Fruit fly (Drosophila melanogaster) whole organism, larva: Measurements from ENCODE around the gene lqfR.

Experiments
- noc ChIP-seq: fragments of 200-800 bp; sonication (Bioruptor generic); optimal IDR thresholded peaks from 3 replicates; lab custom pipeline; 2019; ENCODE audit warnings: missing biosample characterization, mild to moderate bottlenecking, missing genetic modification characterization, moderate library complexity

The lqfR gene

DNA sequence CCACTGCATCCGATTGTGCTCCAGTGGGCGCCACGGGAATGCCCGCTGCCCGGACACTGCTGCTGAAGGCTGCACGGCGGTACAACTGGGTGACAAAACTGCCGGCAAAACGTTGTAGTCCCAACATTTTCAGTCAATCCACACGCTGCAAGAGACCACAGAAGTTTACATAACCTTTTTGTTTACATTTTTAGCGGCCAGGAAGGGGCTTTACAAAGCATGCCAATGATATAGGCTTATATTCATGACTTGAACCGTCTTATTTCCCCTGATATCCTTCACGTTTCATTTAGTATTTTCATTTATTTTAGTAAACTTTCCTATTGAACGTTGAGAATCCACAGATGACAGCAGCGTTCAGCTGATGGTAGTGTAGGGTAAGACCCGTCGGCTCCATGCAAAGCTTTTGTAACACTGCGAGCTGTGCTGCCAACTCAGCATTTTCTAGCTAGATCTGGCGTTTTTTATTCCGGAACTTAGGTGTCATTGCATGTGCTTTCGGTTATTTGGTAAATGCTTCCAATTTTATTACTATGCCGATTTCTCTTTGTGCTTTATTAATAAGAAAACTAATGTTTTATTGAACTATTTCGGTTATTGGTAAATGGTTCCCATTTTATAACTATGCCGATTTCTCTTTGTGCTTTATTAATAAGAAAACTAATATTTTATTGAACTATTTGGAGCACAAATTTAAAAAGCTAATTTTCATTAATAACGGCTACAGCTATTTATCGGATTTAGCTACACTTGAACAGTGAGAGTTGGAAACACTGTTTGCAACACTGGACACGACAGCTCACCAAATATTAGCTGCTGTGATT is at the start of gene lqfR, which contains the start of gene CG13850:
Gene lqfR (plus strand): TSS at position 765 of the 824 bp plus-strand sequence.
Gene CG13850 (minus strand): TSS at position 379 of the 824 bp plus-strand sequence.
- TF ChIP-seq noc (tag; lab: Kevin White, UChicago), result peak; percentile 66

DNA sequence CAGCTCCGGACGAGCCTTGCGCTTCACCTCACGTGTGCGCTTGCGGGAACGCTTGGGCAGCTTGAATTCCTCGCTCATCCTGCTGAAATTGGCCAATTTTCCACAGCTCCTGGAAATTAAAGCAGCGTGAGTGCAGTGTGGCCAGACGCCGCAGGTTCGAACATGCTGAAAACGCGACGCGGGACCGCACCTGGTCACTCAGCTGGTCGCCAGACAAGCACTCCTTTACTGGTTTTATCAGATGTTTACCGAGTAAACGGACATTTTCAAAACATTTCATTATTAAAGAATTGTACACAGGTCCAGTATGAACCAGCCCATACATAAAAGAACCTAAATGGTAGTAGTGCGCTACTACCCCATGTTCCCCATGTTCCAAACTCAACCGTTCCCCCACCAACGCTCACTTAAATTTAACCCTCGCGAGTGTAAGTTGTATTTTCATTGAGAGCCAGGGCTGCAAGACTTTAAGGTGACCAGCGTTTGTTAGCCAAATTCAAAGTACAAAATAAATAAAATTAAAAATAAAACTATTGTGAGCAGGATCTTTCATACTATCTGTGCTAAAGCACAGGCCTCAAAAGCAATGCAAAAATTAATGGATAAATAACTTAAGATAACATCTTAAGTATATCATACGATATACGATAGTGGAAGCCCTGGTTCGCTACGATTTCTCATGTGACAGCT is 48.7 kb upstream of the lqfR start, which contains the start of the genes JMJD6, CG7071 and Muted:
Gene JMJD6 (minus strand): TSS at position 154 of the 690 bp plus-strand sequence.
Gene CG7071 (plus strand): TSS at position 403 of the 690 bp plus-strand sequence.
Gene Muted (plus strand): TSS at position 403 of the 690 bp plus-strand sequence.
- peak; percentile 93 for TF ChIP-seq noc (tag; lab: Kevin White, UChicago)

DNA sequence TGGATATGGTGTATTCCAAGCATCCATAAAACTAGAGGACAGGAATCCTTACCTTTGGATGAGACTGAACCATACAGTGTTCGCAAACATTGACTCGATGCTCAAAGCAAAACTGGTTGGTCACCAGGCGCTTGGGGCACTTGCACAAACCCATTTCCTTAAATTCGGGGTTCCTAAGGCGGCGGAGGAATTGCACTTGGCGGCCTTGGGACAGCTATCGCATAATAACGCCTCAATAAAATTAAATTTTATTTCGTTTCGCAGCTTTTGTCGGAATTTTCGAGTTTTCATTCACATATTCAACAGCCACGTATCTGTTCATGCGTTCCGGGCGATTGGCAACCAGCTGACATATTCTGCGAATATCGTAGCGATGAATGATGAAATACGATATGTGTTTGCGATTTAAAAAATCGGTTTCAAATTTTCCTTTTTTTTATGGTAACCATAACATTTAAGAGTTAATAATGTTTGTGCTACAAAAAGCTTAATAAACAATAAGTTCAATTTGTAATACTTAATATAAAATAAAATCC is 45.4 kb upstream of the lqfR start, which contains the start of gene CG5382:
Gene CG5382 (minus strand): TSS at position 324 of the 536 bp plus-strand sequence.
- no peak for TF ChIP-seq noc (tag; lab: Kevin White, UChicago)

DNA sequence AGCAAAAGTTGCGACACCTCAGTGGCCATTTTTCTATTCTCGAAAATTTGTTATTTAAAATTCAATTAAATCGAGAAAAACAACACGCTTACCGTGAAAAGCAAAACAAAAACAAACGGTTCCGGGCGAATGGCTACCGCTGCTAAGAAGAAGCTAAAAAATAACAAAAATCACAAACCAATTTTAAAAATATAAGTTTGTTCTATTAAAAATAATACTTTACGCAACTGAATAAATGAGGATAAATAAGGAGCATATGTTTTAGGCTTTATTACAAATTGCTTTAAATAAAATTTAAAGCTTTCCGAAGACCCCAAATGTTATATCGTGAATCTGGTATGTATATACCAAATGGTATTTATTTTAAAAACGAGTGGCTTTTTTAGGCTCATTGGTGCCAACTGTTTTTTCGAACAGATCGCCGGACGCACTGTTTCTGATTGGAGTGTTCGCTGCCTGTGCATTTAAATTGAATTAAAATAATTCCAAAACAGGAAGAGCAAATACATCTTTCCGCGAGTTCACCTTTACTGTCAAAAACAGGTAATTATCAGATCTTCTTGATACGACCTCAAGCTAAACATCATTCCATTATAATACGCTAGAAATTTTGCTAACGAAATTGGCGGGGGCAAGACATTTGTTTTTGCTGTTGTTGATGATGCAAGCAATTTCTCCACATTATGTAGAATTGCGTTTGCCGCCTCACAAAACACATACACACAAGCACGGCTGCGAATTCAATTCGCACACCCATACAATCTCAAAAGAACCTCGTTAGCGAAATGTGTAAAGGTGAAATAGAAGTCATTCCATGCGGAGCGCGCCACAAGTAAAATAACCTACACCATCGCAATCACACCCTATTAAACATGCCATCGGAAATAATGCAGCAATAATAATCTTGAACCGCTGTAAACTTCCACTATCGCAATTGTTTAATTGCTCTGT is 43.7 kb upstream of the lqfR start, which contains the start of the genes Polr3F and PyK:
Gene Polr3F (minus strand): TSS at position 248 of the 951 bp plus-strand sequence.
Gene PyK (plus strand): TSS at position 411 of the 951 bp plus-strand sequence.
- no peak for TF ChIP-seq noc (tag; lab: Kevin White, UChicago)

DNA sequence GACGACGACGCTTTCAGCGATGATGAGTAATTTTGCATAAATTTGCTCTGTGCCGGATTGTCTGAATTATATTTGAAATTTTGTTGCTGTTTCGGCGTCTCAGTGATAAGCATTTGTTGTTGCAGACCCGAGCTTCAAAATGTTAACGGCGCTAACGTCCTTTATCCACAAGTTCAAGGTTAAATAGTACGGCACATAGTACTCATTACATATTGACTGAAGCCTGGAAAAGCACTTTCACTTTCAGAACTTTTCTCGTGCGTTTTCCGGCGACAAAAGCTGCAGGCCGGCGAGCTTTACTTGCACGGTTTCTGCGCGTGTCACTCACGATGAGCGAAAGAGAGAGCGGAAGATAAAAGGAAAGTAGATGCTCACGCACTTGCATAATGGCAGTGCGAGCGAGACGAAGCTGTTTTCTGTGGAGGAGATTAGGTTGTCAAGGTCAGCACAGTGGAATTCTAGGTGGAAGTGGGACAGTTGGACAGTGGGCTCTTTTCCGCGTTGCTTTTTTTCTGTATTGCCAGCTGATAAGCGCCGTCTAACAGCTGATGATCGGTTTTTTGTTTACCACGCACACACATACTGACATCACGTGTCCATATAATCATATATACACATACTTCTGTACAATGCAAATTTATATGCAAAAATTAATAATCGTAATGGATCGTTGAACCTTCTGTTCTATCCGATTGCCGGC is 42.9 kb upstream of the lqfR start:
- peak; percentile 19 for TF ChIP-seq noc (tag; lab: Kevin White, UChicago)

DNA sequence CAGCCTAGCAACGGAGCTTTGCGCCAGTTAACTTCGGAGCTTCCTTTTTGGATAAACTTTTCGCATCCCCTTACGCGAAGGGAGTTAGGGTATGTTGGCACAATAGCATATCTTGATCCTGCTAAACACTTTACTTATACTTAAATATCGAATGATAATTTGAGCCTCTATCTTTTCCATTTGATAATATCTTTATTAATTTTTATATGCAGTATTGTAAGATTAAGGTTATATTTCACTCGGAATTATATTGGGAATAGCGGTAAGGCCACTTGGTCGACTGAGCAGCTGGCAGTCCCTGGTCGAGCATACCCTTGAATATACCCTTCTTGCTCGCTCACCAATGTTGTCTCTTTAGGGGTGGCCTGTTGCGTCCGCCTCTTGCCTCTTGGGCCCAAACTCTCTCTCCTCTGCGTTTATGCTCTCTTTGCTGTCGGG is 42.3 kb upstream of the lqfR start:
- no peak for TF ChIP-seq noc (tag; lab: Kevin White, UChicago)

DNA sequence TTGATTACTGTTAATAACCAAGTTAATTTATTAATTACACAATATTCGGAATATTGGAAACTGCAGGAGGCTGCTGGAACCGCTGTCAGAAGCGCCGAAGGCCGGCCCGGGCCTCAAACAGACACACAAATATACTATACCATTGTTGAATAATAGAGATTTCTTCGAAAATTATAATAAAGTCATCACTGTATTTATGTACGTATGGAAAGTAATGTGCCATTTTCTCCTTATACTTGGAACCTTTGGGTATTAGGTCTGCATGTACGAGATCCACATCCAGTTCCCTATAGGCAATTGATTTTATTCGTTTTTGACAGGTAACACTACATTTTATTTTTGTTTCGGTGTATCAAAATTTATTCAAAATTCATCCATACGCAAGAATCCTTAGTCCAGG is 38.6 kb upstream of the lqfR start, which contains the start of gene CG7069:
Gene CG7069 (plus strand): TSS at position 301 of the 400 bp plus-strand sequence.
- no peak for TF ChIP-seq noc (tag; lab: Kevin White, UChicago)

DNA sequence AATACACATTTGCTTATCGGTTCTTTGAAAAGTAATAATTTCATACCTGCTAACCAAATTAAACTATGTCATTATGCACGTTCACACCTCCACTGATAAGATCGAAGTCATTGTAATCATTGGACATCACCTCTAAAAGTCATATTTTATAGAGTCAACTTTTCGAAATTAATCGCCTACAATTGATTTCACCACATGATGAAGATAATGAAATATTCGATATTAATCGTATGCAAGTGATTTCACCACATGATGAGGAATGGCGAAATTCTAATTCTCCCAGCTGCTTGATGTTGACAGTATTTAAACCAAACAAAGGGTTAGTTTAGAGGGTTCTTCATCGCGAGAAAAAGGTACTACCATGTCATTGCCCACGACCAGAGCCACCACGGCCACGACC is 35.4 kb upstream of the lqfR start, which contains the start of gene CG18596:
Gene CG18596 (plus strand): TSS at position 250 of the 400 bp plus-strand sequence.
- TF ChIP-seq noc (tag; lab: Kevin White, UChicago), result no peak

DNA sequence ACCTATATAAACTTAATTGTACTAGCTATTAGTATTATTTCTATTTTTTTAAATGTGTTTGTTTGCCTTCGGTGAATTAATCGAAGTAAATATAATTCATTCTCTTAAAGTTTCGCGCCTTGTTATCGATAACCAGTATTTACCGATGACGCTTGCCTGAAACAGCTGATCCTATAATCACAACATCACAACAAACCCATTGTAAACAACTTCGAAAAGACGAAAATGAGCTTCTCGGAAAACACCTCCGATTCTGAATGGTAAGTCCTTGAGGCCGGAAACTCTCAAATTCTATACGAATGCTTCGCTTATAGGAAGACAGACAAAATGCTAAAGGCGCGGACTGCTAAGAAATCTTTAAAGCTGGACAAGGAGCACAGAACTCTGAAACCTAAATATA is 31.2 kb upstream of the lqfR start, which contains the start of gene CG34149:
Gene CG34149 (plus strand): TSS at position 187 of the 400 bp plus-strand sequence.
- TF ChIP-seq noc (tag; lab: Kevin White, UChicago), result no peak

DNA sequence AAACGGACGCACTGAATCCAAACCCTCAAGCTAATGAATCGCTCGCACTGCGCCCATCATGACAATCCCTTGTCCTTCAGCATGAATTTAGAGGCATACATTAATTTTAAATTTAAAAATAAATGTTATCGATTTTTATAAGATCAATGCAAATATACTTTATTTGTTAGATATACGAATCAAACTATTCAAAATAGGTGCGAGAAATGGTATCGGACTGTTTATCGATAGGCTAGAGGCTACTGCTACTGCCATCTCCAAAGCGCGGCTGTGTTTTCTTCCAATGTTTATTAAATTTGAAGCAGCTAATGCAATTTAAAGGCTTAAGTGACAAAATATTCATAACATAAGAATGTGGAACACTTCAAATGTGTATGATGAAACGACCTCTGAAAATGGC is 30.0 kb upstream of the lqfR start, which contains the start of gene CG43342:
Gene CG43342 (plus strand): TSS at position 264 of the 400 bp plus-strand sequence.
- TF ChIP-seq noc (tag; lab: Kevin White, UChicago), result no peak

DNA sequence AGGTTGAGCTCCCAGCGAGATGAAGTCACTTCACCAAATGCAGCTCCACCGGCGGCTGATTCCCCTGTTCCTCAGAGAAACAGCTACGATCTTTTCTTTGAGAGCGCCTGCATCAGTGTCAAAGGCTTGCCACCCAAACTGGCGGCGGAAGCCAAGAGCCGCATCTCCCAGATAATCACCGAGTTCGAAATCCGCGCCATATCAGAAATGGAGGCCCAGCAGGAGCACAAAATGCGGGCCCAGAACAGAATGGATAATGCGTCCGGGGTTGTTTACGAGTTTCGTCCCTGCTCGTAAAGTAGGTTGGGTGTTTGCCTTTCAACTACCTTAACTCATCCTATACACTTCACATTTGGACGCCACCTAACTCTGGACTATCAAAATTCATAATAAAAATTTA is 29.4 kb upstream of the lqfR start, which contains the start of gene Gpdh3:
Gene Gpdh3 (plus strand): TSS at position 301 of the 400 bp plus-strand sequence.
- no peak for TF ChIP-seq noc (tag; lab: Kevin White, UChicago)

DNA sequence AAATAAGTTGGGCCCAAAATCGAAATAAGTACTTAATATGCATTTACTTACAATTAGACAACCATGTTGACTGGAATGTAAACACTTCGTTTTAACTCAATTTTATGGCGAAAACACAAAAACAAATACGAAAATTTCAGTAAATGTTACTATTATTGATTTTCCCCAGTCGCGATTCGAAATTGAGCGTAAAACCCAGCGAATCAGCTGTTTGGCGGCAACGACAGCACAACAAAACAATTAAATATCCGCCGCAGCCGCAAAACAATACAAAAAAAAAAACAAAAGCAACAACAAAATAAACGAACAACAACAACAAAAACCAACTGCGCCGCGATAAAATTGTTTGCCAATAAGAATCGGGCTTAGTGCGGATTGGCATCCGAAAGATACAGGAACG is 21.5 kb upstream of the lqfR start, which contains the start of the genes CAH8 and CG7059:
Gene CAH8 (minus strand): TSS at position 101 of the 400 bp plus-strand sequence.
Gene CG7059 (plus strand): TSS at position 167 of the 400 bp plus-strand sequence.
- no peak for TF ChIP-seq noc (tag; lab: Kevin White, UChicago)

DNA sequence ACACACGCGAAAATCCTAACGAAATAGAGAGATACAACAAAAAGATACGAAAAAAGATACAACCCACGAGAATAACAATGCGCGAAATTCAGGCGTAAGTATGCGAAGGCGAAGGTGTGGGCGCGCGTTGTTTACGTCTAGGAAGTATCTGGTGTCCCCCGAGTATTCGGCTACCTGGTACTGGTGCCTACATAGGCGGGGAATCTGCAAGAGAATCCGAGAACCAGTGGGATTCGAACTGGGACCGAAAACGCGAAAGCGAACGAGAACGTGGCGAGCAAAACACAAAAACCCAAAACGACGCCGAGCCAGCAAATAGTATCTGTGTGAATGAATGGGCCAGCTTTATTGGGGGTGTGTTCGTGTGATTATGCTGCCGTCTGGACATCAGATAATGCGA is 21.0 kb upstream of the lqfR start:
- no peak for TF ChIP-seq noc (tag; lab: Kevin White, UChicago)
